Fruit fly (Drosophila melanogaster) whole organism, embryonic: ENCODE results near the gene CG43998.
A peak's percentile ranks its signal among the peaks of the same experiment; 100 is the strongest.

Experiments
- Atf6 ChIP-seq: fragments of 200-800 bp; sonication (Bioruptor generic); IDR thresholded peaks from 2 replicates; pipeline ENCODE4 v1.3.6; 2022; ENCODE audit warnings: missing biosample characterization, missing genetic modification characterization
- CG10147 ChIP-seq: fragments of 200-800 bp; sonication (Bioruptor generic); optimal IDR thresholded peaks from 2 replicates; lab custom pipeline; 2019; ENCODE audit warnings: missing biosample characterization, mild to moderate bottlenecking, missing genetic modification characterization, moderate library complexity
- CG11696 ChIP-seq: fragments of 200-800 bp; sonication (Bioruptor generic); IDR thresholded peaks from 2 replicates; pipeline ENCODE4 v1.3.6; 2022; ENCODE audit warnings: missing biosample characterization, missing genetic modification characterization
- CG14014 ChIP-seq: fragments of 200-800 bp; sonication (Bioruptor generic); IDR thresholded peaks from 2 replicates; pipeline ENCODE4 v1.3.6; 2022; ENCODE audit warnings: missing biosample characterization, missing genetic modification characterization
- CG30020 ChIP-seq: fragments of 200-800 bp; optimal IDR thresholded peaks from 2 replicates; lab custom pipeline; 2019; ENCODE audit warnings: missing biosample characterization, mild to moderate bottlenecking, missing genetic modification characterization, moderate library complexity
- CG3065 ChIP-seq: fragments of 200-800 bp; sonication (Bioruptor generic); optimal IDR thresholded peaks from 2 replicates; lab custom pipeline; 2016; ENCODE audit warnings: missing biosample characterization, missing genetic modification characterization
- CG34224 ChIP-seq: fragments of 200-800 bp; sonication (Bioruptor generic); IDR thresholded peaks from 3 replicates; pipeline ENCODE4 v1.3.6; 2022; ENCODE audit warnings: missing biosample characterization, missing genetic modification characterization; ENCODE audit not compliant: partially characterized antibody
- CG4617 ChIP-seq: fragments of 200-800 bp; sonication (Bioruptor generic); optimal IDR thresholded peaks from 3 replicates; lab custom pipeline; 2016; ENCODE audit warnings: missing biosample characterization, missing genetic modification characterization, borderline replicate concordance
- CG5953 ChIP-seq: fragments of 200-800 bp; sonication (Bioruptor generic); IDR thresholded peaks from 2 replicates; pipeline ENCODE4 v1.3.6; 2022; ENCODE audit warnings: missing biosample characterization, missing genetic modification characterization
- CG6175 ChIP-seq: fragments of 200-800 bp; sonication (Bioruptor generic); IDR thresholded peaks from 3 replicates; pipeline ENCODE4 v1.3.6; 2022; ENCODE audit warnings: missing biosample characterization, missing genetic modification characterization
- CG6272 ChIP-seq: fragments of 200-800 bp; sonication (Bioruptor generic); IDR thresholded peaks from 2 replicates; pipeline ENCODE4 v1.3.6; 2022; ENCODE audit warnings: missing biosample characterization, missing genetic modification characterization
- CG6813 ChIP-seq: fragments of 200-800 bp; sonication (Bioruptor generic); optimal IDR thresholded peaks from 2 replicates; lab custom pipeline; 2017; ENCODE audit warnings: missing biosample characterization, missing genetic modification characterization, mild to moderate bottlenecking, moderate library complexity, missing genetic modification reagents
- CG7786 ChIP-seq: fragments of 200-800 bp; sonication (Bioruptor generic); optimal IDR thresholded peaks from 2 replicates; lab custom pipeline; 2016; ENCODE audit warnings: missing biosample characterization, missing genetic modification characterization
- CG9876 ChIP-seq: fragments of 200-800 bp; sonication (Bioruptor generic); optimal IDR thresholded peaks from 2 replicates; lab custom pipeline; 2016; ENCODE audit warnings: missing biosample characterization, missing genetic modification characterization
- CoRest ChIP-seq: fragments of 200-800 bp; sonication (Bioruptor generic); optimal IDR thresholded peaks from 3 replicates; lab custom pipeline; 2018; ENCODE audit warnings: missing biosample characterization, mild to moderate bottlenecking, missing genetic modification characterization, moderate library complexity
- Deaf1 ChIP-seq: fragments of 200-800 bp; optimal IDR thresholded peaks from 3 replicates; lab custom pipeline; 2019; ENCODE audit warnings: missing biosample characterization, mild to moderate bottlenecking, missing genetic modification characterization, moderate library complexity
- Dip3 ChIP-seq: fragments of 200-800 bp; sonication (Bioruptor generic); optimal IDR thresholded peaks from 3 replicates; lab custom pipeline; 2016; ENCODE audit warnings: missing biosample characterization, missing genetic modification characterization
- Gsc ChIP-seq: fragments of 200-800 bp; sonication (Bioruptor generic); IDR thresholded peaks from 2 replicates; pipeline ENCODE4 v1.3.6; 2022; ENCODE audit warnings: missing biosample characterization, missing genetic modification characterization
- H15 ChIP-seq: fragments of 200-800 bp; sonication (Bioruptor generic); IDR thresholded peaks from 3 replicates; pipeline ENCODE4 v1.3.6; 2022; ENCODE audit warnings: missing biosample characterization, missing genetic modification characterization
- Hr39 ChIP-seq: fragments of >200 bp; optimal IDR thresholded peaks from 2 replicates; lab custom pipeline; 2017
- Hr51 ChIP-seq, 2 experiments: fragments of 200-800 bp; sonication (Bioruptor generic); optimal IDR thresholded peaks; 2 replicates in 1 of 2; 3 replicates in 1 of 2; lab custom pipeline; 2016 to 2018; ENCODE audit warnings: missing biosample characterization in 2 of 2, missing genetic modification characterization in 2 of 2, mild to moderate bottlenecking in 1 of 2, moderate library complexity in 1 of 2
- MBD-R2 ChIP-seq: fragments of 200-800 bp; sonication (Bioruptor generic); IDR thresholded peaks from 2 replicates; pipeline ENCODE4 v1.3.6; 2022; ENCODE audit warnings: missing biosample characterization, missing genetic modification characterization
- MESR4 ChIP-seq: fragments of 200-800 bp; sonication (Bioruptor generic); optimal IDR thresholded peaks from 2 replicates; lab custom pipeline; 2018; ENCODE audit warnings: missing biosample characterization, mild to moderate bottlenecking, missing genetic modification characterization, moderate library complexity
- NC2α ChIP-seq: fragments of 200-800 bp; sonication (Bioruptor generic); optimal IDR thresholded peaks from 2 replicates; lab custom pipeline; 2016; ENCODE audit warnings: missing biosample characterization, missing genetic modification characterization
- Sry-β ChIP-seq: fragments of 200-800 bp; sonication (Bioruptor generic); optimal IDR thresholded peaks from 2 replicates; lab custom pipeline; 2018; ENCODE audit warnings: missing biosample characterization, mild to moderate bottlenecking, missing genetic modification characterization, moderate library complexity
- Tbp ChIP-seq: fragments of >200 bp; optimal IDR thresholded peaks from 2 replicates; lab custom pipeline; 2018; ENCODE audit warnings: missing biosample characterization, missing genetic modification characterization
- bbx ChIP-seq: fragments of 200-800 bp; sonication (Bioruptor generic); IDR thresholded peaks from 2 replicates; pipeline ENCODE4 v1.3.6; 2022; ENCODE audit warnings: missing biosample characterization, missing genetic modification characterization; ENCODE audit not compliant: partially characterized antibody
- cato ChIP-seq: fragments of 200-800 bp; sonication (Bioruptor generic); optimal IDR thresholded peaks from 2 replicates; lab custom pipeline; 2016; ENCODE audit warnings: missing biosample characterization, missing genetic modification characterization, borderline replicate concordance
- caup ChIP-seq: fragments of 200-800 bp; sonication (Bioruptor generic); optimal IDR thresholded peaks from 3 replicates; lab custom pipeline; 2017; ENCODE audit warnings: missing biosample characterization, mild to moderate bottlenecking, missing genetic modification characterization, moderate library complexity; ENCODE audit not compliant: severe bottlenecking
- da ChIP-seq: fragments of 200-800 bp; sonication (Bioruptor generic); optimal IDR thresholded peaks from 2 replicates; lab custom pipeline; 2016; ENCODE audit warnings: missing biosample characterization, missing genetic modification characterization
- dm ChIP-seq: fragments of 200-800 bp; sonication (Bioruptor generic); optimal IDR thresholded peaks from 3 replicates; lab custom pipeline; 2016; ENCODE audit warnings: missing biosample characterization, missing genetic modification characterization
- eve ChIP-seq, 2 experiments: fragments of >200 bp; optimal IDR thresholded peaks; 2 replicates each; lab custom pipeline; 2017; ENCODE audit warnings: missing biosample characterization in 2 of 2, missing genetic modification characterization in 2 of 2
- fd102C ChIP-seq: fragments of 200-800 bp; sonication (Bioruptor generic); optimal IDR thresholded peaks from 2 replicates; lab custom pipeline; 2018; ENCODE audit warnings: missing biosample characterization, mild to moderate bottlenecking, missing genetic modification characterization, moderate library complexity
- grn ChIP-seq: fragments of 200-800 bp; sonication (Bioruptor generic); optimal IDR thresholded peaks from 3 replicates; lab custom pipeline; 2017; ENCODE audit warnings: missing biosample characterization, missing genetic modification characterization
- ken ChIP-seq: fragments of 200-800 bp; sonication (Bioruptor generic); IDR thresholded peaks from 3 replicates; pipeline ENCODE4 v1.3.6; 2022; ENCODE audit warnings: missing biosample characterization, missing genetic modification characterization
- klu ChIP-seq: fragments of 200-800 bp; sonication (Bioruptor generic); IDR thresholded peaks from 2 replicates; pipeline ENCODE4 v1.3.6; 2022; ENCODE audit warnings: missing biosample characterization, missing genetic modification characterization
- lmd ChIP-seq: fragments of 200-800 bp; sonication (Bioruptor generic); IDR thresholded peaks from 2 replicates; pipeline ENCODE4 v1.3.6; 2022; ENCODE audit warnings: missing biosample characterization, missing genetic modification characterization
- nmo ChIP-seq: fragments of 200-800 bp; sonication (Bioruptor generic); optimal IDR thresholded peaks from 2 replicates; lab custom pipeline; 2018; ENCODE audit warnings: missing biosample characterization, mild to moderate bottlenecking, missing genetic modification characterization, moderate library complexity
- nom ChIP-seq: fragments of 200-800 bp; sonication (Bioruptor generic); optimal IDR thresholded peaks from 2 replicates; lab custom pipeline; 2017; ENCODE audit warnings: missing biosample characterization, missing genetic modification characterization, mild to moderate bottlenecking, moderate library complexity, missing genetic modification reagents
- psq ChIP-seq: fragments of 200-800 bp; sonication (Bioruptor generic); optimal IDR thresholded peaks from 2 replicates; lab custom pipeline; 2017; ENCODE audit warnings: missing biosample characterization, missing genetic modification characterization
- run ChIP-seq: fragments of 200-800 bp; sonication (Bioruptor generic); optimal IDR thresholded peaks from 3 replicates; lab custom pipeline; 2018; ENCODE audit warnings: missing biosample characterization, mild to moderate bottlenecking, missing genetic modification characterization
- sens ChIP-seq: fragments of 200-800 bp; sonication (Bioruptor generic); peaks from one replicate; lab custom pipeline; 2016; ENCODE audit warnings: missing biosample characterization, missing genetic modification characterization
- sima ChIP-seq: fragments of 200-800 bp; sonication (Bioruptor generic); optimal IDR thresholded peaks from 2 replicates; lab custom pipeline; 2016; ENCODE audit warnings: missing biosample characterization, missing genetic modification characterization
- tio ChIP-seq: fragments of 200-800 bp; sonication (Bioruptor generic); optimal IDR thresholded peaks from 2 replicates; lab custom pipeline; 2017; ENCODE audit warnings: missing biosample characterization, missing genetic modification characterization, inconsistent platforms
- trh ChIP-seq: fragments of 200-800 bp; sonication (Bioruptor generic); optimal IDR thresholded peaks from 2 replicates; lab custom pipeline; 2016; ENCODE audit warnings: missing biosample characterization, missing genetic modification characterization
- ttk ChIP-seq: fragments of 200-800 bp; sonication (Bioruptor generic); IDR thresholded peaks from 2 replicates; pipeline ENCODE4 v2.1.2; 2022; ENCODE audit warnings: missing biosample characterization, missing genetic modification characterization
- vnd ChIP-seq: fragments of 200-800 bp; sonication (Bioruptor generic); IDR thresholded peaks from 3 replicates; pipeline ENCODE4 v1.3.6; 2022; ENCODE audit warnings: missing biosample characterization, missing genetic modification characterization; ENCODE audit not compliant: partially characterized antibody
- wor ChIP-seq: fragments of 200-800 bp; sonication (Bioruptor generic); IDR thresholded peaks from 2 replicates; pipeline ENCODE4 v1.3.6; 2022; ENCODE audit warnings: missing biosample characterization, missing genetic modification characterization
- zf30C ChIP-seq: fragments of 200-800 bp; sonication (Bioruptor generic); optimal IDR thresholded peaks from 3 replicates; lab custom pipeline; 2018; ENCODE audit warnings: missing biosample characterization, mild to moderate bottlenecking, missing genetic modification characterization
- zfh1 ChIP-seq: fragments of 200-800 bp; sonication (Bioruptor generic); IDR thresholded peaks from 3 replicates; pipeline ENCODE4 v1.3.6; 2022; ENCODE audit warnings: missing biosample characterization, missing genetic modification characterization

CG43998 gene

dm6 chr3R:23920874-23921539 is 7.8 kb downstream of the CG43998 start (continued):
- TF ChIP-seq CG14014 (GFP tag; lab: Robert Waterston, UW) (peak; percentile 79), dm (GFP tag; lab: Kevin White, UChicago) (no peak), psq (no peak), CG11696 (GFP tag; lab: Robert Waterston, UW) (0 out of 2 replicates have a peak, but pooled peaks have one; percentile 39), H15 (GFP tag; lab: Robert Waterston, UW) (no peak), lmd (GFP tag; lab: Robert Waterston, UW) (peak; percentile 56; the same call in 1 of the 2 replicates), CG5953 (GFP tag; lab: Robert Waterston, UW) (0 out of 2 replicates have a peak, but pooled peaks have one; percentile 12), NC2α (GFP tag; lab: Kevin White, UChicago) (no peak), CG6175 (GFP tag; lab: Robert Waterston, UW) (no peak), klu (GFP tag; lab: Robert Waterston, UW) (0 out of 2 replicates have a peak, but pooled peaks have one; percentile 22), nom (GFP tag; lab: Kevin White, UChicago) (peak; percentile 58), nmo (no peak), CG4617 (GFP tag; lab: Kevin White, UChicago) (no peak), Gsc (GFP tag; lab: Robert Waterston, UW) (no peak), Atf6 (GFP tag; lab: Robert Waterston, UW) (peak; percentile 79), run (tag; lab: Kevin White, UChicago) (peak; percentile 20), zfh1 (GFP tag; lab: Robert Waterston, UW) (no peak), da (GFP tag; lab: Kevin White, UChicago) (no peak), caup (GFP tag; lab: Kevin White, UChicago) (peak; percentile 76), CG7786 (peak; percentile 50), CG6272 (peak; percentile 56), Hr39 (no peak), sima (GFP tag; lab: Kevin White, UChicago) (no peak), CG9876 (GFP tag; lab: Kevin White, UChicago) (peak; percentile 24), tio (no peak), CG30020 (no peak), CG6813 (GFP tag; lab: Kevin White, UChicago) (no peak), CG34224 (GFP tag; lab: Robert Waterston, UW) (no peak), Sry-β (GFP tag; lab: Kevin White, UChicago) (no peak), MESR4 (GFP tag; lab: Kevin White, UChicago) (no peak), grn (peak; percentile 8), fd102C (no peak), zf30C (GFP tag; lab: Kevin White, UChicago) (no peak), bbx (GFP tag; lab: Robert Waterston, UW) (no peak), wor (GFP tag; lab: Robert Waterston, UW) (no peak), CoRest (tag; lab: Kevin White, UChicago) (no peak), CG10147 (peak; percentile 60), ttk (peak; percentile 37; the same call in 1 of the 2 replicates), Deaf1 (tag; lab: Kevin White, UChicago) (no peak), MBD-R2 (peak; percentile 57), vnd (GFP tag; lab: Robert Waterston, UW) (no peak), Tbp (GFP tag; lab: Kevin White, UChicago) (no peak), ken (GFP tag; lab: Robert Waterston, UW) (peak; percentile 66; the same call in 2 of the 3 replicates), CG3065 (GFP tag; lab: Kevin White, UChicago) (no peak), cato (GFP tag; lab: Kevin White, UChicago) (no peak), trh (GFP tag; lab: Kevin White, UChicago) (no peak), Dip3 (GFP tag; lab: Kevin White, UChicago) (peak; percentile 31), eve (GFP tag; optimal IDR thresholded peaks at IDR 0.05; lab: Kevin White, UChicago) (no peak), Hr51 (GFP tag; optimal IDR thresholded peaks at IDR 0.05; lab: Kevin White, UChicago) (peak; percentile 17 to 59), sens (GFP tag; lab: Kevin White, UChicago) (peak; percentile 84)
